Fruit fly (Drosophila melanogaster): ENCODE results near the gene Cralbp.
A peak's percentile ranks its signal among the peaks of the same experiment; 100 is the strongest.

Cralbp gene

dm6 chr3L:5749616-5750336 lies 36.7 kb downstream of the Cralbp start:
- TF ChIP-seq Ets98B (GFP tag; IDR thresholded peaks at IDR 0.05) (no peak), fd96Ca (GFP tag; IDR thresholded peaks at IDR 0.05) (no peak), CG8301 (tag; optimal IDR thresholded peaks at IDR 0.05) (no peak), D1 (tag; optimal IDR thresholded peaks at IDR 0.05) (no peak), CG4496 (GFP tag; IDR thresholded peaks at IDR 0.05) (0 out of 3 replicates have a peak, but pooled peaks have one; percentile 38), CG32121 (GFP tag; IDR thresholded peaks at IDR 0.05) (no peak), CG8159 (tag; optimal IDR thresholded peaks at IDR 0.05) (no peak), Pif1A (GFP tag; optimal IDR thresholded peaks at IDR 0.05) (no peak)

All from whole organism, pupa.